Fruit fly (Drosophila melanogaster) whole organism, adult: ENCODE measurements around the gene mthl10.

ENCODE experiments used
- CG11617 ChIP-seq: fragments of 200-800 bp; sonication (Bioruptor generic); optimal IDR thresholded peaks from 2 replicates; lab custom pipeline; 2017; ENCODE audit warnings: mild to moderate bottlenecking, missing biosample characterization, missing genetic modification reagents, missing genetic modification characterization
- CG12768 ChIP-seq: fragments of 200-800 bp; sonication (Bioruptor generic); optimal IDR thresholded peaks from 2 replicates; lab custom pipeline; 2017; ENCODE audit warnings: missing biosample characterization, missing genetic modification characterization, mild to moderate bottlenecking, moderate library complexity, missing genetic modification reagents
- CG14711 ChIP-seq: fragments of 200-800 bp; sonication (Bioruptor generic); optimal IDR thresholded peaks from 2 replicates; lab custom pipeline; 2018; ENCODE audit warnings: missing biosample characterization, mild to moderate bottlenecking, missing genetic modification characterization, moderate library complexity
- CG1620 ChIP-seq: fragments of 200-800 bp; sonication (Bioruptor generic); optimal IDR thresholded peaks from 2 replicates; lab custom pipeline; 2016; ENCODE audit warnings: missing biosample characterization, missing genetic modification characterization
- CG33017 ChIP-seq: fragments of 200-800 bp; sonication (Bioruptor generic); optimal IDR thresholded peaks from 2 replicates; lab custom pipeline; 2018; ENCODE audit warnings: missing biosample characterization, mild to moderate bottlenecking, missing genetic modification characterization, moderate library complexity
- CG7045 ChIP-seq: fragments of 200-800 bp; sonication (Bioruptor generic); optimal IDR thresholded peaks from 2 replicates; lab custom pipeline; 2017; ENCODE audit warnings: missing biosample characterization, mild to moderate bottlenecking, missing genetic modification characterization
- CG7101 ChIP-seq: fragments of 200-800 bp; sonication (Bioruptor generic); optimal IDR thresholded peaks from 2 replicates; lab custom pipeline; 2018; ENCODE audit warnings: missing biosample characterization, mild to moderate bottlenecking, missing genetic modification characterization, moderate library complexity
- Clk ChIP-seq: fragments of 200-800 bp; sonication (Bioruptor generic); optimal IDR thresholded peaks from 2 replicates; lab custom pipeline; 2017; ENCODE audit warnings: missing biosample characterization, missing genetic modification characterization
- Crg-1 ChIP-seq: fragments of 200-800 bp; sonication (Bioruptor generic); optimal IDR thresholded peaks from 2 replicates; lab custom pipeline; 2016; ENCODE audit warnings: missing biosample characterization, missing genetic modification characterization
- Hr96 ChIP-seq: fragments of 200-800 bp; sonication (Bioruptor generic); optimal IDR thresholded peaks from 2 replicates; lab custom pipeline; 2016; ENCODE audit warnings: missing biosample characterization, missing genetic modification characterization
- Mnt ChIP-seq: fragments of 200-800 bp; sonication (Bioruptor generic); optimal IDR thresholded peaks from 2 replicates; lab custom pipeline; 2016; ENCODE audit warnings: missing biosample characterization, mild to moderate bottlenecking, missing genetic modification characterization
- bab1 ChIP-seq: fragments of 200-800 bp; sonication (Bioruptor generic); optimal IDR thresholded peaks from 3 replicates; lab custom pipeline; 2019; ENCODE audit warnings: missing biosample characterization, mild to moderate bottlenecking, missing genetic modification characterization, moderate library complexity
- cic ChIP-seq: fragments of 200-800 bp; sonication (Bioruptor generic); optimal IDR thresholded peaks from 2 replicates; lab custom pipeline; 2017; ENCODE audit warnings: missing biosample characterization, mild to moderate bottlenecking, missing genetic modification characterization, moderate library complexity
- cnc ChIP-seq, 2 experiments: fragments of >200 bp; optimal IDR thresholded peaks; 2 replicates each; lab custom pipeline; 2017
- kay ChIP-seq: fragments of 200-800 bp; sonication (Bioruptor generic); peaks from one replicate; lab custom pipeline; 2016; ENCODE audit warnings: missing biosample characterization, missing genetic modification characterization, borderline replicate concordance
- ovo ChIP-seq: fragments of 200-800 bp; sonication (Bioruptor generic); optimal IDR thresholded peaks from 2 replicates; lab custom pipeline; 2016; ENCODE audit warnings: missing biosample characterization, missing genetic modification characterization
- pad ChIP-seq: fragments of 200-800 bp; sonication (Bioruptor generic); optimal IDR thresholded peaks from 3 replicates; lab custom pipeline; 2017; ENCODE audit warnings: missing biosample characterization, missing genetic modification characterization, mild to moderate bottlenecking, moderate library complexity, missing genetic modification reagents
- tj ChIP-seq: fragments of 200-800 bp; sonication (Bioruptor generic); optimal IDR thresholded peaks from 3 replicates; lab custom pipeline; 2017; ENCODE audit warnings: missing biosample characterization, mild to moderate bottlenecking, missing genetic modification characterization, moderate library complexity
- toe ChIP-seq: fragments of 200-800 bp; sonication (Bioruptor generic); optimal IDR thresholded peaks from 2 replicates; lab custom pipeline; 2016; ENCODE audit warnings: missing biosample characterization, missing genetic modification characterization

The mthl10 gene

dm6 chr3L:292146-292776 is 50.5 kb downstream of the mthl10 start:
- peak; percentile 28 for TF ChIP-seq CG11617 (GFP tag; lab: Kevin White, UChicago)
- no peak for TF ChIP-seq ovo (GFP tag; lab: Kevin White, UChicago)
- peak; percentile 33 for TF ChIP-seq Mnt (GFP tag; lab: Kevin White, UChicago)
- TF ChIP-seq CG7045 (GFP tag; lab: Kevin White, UChicago) = no peak
- TF ChIP-seq cic (GFP tag; lab: Kevin White, UChicago) = peak; percentile 8
- peak; percentile 8 for TF ChIP-seq CG7101 (tag; lab: Kevin White, UChicago)
- no peak for TF ChIP-seq Hr96 (GFP tag; lab: Kevin White, UChicago)
- peak; percentile 14 for TF ChIP-seq CG1620
- TF ChIP-seq CG14711 = no peak
- peak; percentile 39 for TF ChIP-seq bab1 (GFP tag; lab: Kevin White, UChicago)
- TF ChIP-seq Crg-1 (GFP tag; lab: Kevin White, UChicago) = no peak
- peak; percentile 44 for TF ChIP-seq pad (GFP tag; lab: Kevin White, UChicago)
- no peak for TF ChIP-seq CG33017 (tag; lab: Kevin White, UChicago)
- peak; percentile 25 for TF ChIP-seq CG12768

- TF ChIP-seq pad (GFP tag; lab: Kevin White, UChicago) = peak; percentile 74
- no peak for TF ChIP-seq toe (GFP tag; lab: Kevin White, UChicago)
Measured at dm6 chr3L:291583-292145, 51.1 kb downstream of the mthl10 start.

- TF ChIP-seq Mnt (GFP tag; lab: Kevin White, UChicago) (no peak), CG11617 (GFP tag; lab: Kevin White, UChicago) (no peak), toe (GFP tag; lab: Kevin White, UChicago) (no peak), Hr96 (GFP tag; lab: Kevin White, UChicago) (no peak), Clk (GFP tag; lab: Kevin White, UChicago) (no peak), kay (GFP tag; lab: Kevin White, UChicago) (no peak), CG7045 (GFP tag; lab: Kevin White, UChicago) (no peak), cnc (optimal IDR thresholded peaks at IDR 0.05; lab: Kevin White, UChicago) (no peak), CG12768 (no peak), ovo (GFP tag; lab: Kevin White, UChicago) (no peak), cic (GFP tag; lab: Kevin White, UChicago) (no peak), bab1 (GFP tag; lab: Kevin White, UChicago) (no peak), CG7101 (tag; lab: Kevin White, UChicago) (no peak), pad (GFP tag; lab: Kevin White, UChicago) (no peak), tj (no peak), CG33017 (tag; lab: Kevin White, UChicago) (no peak), CG1620 (no peak), Crg-1 (GFP tag; lab: Kevin White, UChicago) (no peak), CG14711 (no peak)
Measured at dm6 chr3L:284253-284652, 58.5 kb downstream of the mthl10 start.
